Worm (Caenorhabditis elegans): ENCODE measurements around the gene klo-1.
A peak's percentile ranks its signal among the peaks of the same experiment; 100 is the strongest.

Gene klo-1

DNA sequence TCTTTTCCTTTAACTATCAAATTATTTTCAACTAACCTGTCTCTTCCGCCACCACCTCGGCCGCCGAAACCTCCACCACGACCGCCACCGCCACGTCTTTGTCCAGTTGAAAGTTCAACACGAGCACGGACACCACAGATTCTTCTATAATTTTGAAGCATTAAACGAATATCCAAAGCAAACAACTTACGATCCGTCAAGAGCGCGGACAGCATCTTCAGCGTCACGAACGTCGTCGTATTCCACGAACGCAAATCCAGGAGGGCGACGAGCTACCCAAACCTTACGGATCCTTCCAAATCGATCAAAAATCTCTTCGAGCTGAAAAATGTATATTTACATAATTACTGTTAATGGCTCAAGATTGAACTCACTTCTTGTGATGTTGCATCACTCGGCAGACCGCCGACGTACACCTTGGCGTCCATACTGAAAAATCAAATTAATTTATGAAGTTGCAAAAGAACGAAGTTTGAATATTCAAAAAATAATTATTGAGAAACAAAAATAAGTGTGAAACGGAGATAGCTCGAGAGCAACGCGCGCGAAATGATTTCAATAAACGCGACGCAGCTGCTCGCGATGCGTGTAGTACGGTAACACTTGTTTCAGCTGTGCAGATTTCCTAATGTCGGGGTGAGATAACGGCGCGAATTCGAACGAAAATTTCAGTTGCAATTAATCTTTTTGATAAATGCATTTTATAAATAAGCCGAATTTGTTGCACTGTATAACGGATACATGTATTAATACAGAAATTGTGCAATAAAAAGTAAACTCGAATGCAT, 43.0 kb upstream of the klo-1 start, which contains the start of gene rsp-6 (continued):
- TF ChIP-seq jun-1 (tag; optimal IDR thresholded peaks at IDR 0.05) = peak; percentile 59
- TF ChIP-seq hmg-11 (tag; optimal IDR thresholded peaks at IDR 0.05) = peak; percentile 66
- peak; percentile 78 for TF ChIP-seq nhr-25 (tag; optimal IDR thresholded peaks at IDR 0.05)
- no peak for TF ChIP-seq unc-39 (tag; optimal IDR thresholded peaks at IDR 0.05)
- TF ChIP-seq ceh-9 (tag; optimal IDR thresholded peaks at IDR 0.05) = no peak
- peak; percentile 98 for TF ChIP-seq lin-39 (tag; optimal IDR thresholded peaks at IDR 0.05)
- TF ChIP-seq lsy-12 (tag; optimal IDR thresholded peaks at IDR 0.05) = peak; percentile 58
- TF ChIP-seq ztf-11 (tag; optimal IDR thresholded peaks at IDR 0.05) = no peak

DNA sequence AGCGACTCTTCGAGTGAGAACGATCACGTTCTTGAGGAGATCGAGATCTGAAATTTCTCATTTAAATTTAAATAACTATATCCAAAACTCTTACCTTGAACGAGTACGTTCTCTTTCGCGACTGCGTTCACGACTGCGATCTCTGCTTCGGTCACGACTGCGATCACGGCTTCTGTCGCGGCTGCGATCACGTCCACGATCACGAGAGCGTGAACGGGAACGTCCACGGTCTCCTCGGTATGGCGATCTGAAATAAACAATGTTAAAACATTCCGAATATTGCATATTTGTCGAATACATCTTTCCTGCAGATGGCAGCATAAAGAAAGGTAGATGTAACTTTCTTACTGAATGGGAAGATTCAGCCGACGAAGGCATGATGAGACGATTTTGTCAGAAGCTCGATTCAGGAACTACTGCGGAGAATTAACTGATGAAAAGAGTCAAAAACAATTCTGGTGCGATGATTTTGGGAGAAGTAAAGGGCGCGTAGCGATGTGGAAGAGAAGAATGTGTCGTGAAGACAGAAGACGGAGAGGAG, 42.2 kb upstream of the klo-1 start:
- TF ChIP-seq mdl-1 (tag; optimal IDR thresholded peaks at IDR 0.05) (no peak), fos-1 (tag; optimal IDR thresholded peaks at IDR 0.05) (no peak), skn-1 (tag; optimal IDR thresholded peaks at IDR 0.05) (no peak), ceh-82 (tag; optimal IDR thresholded peaks at IDR 0.05) (no peak), lin-15B (tag; optimal IDR thresholded peaks at IDR 0.05) (no peak), aly-2 (tag; optimal IDR thresholded peaks at IDR 0.05) (no peak), nhr-43 (tag; optimal IDR thresholded peaks at IDR 0.05; ENCODE audit: poor library complexity, severe bottlenecking) (no peak), zag-1 (tag; optimal IDR thresholded peaks at IDR 0.05) (no peak), nhr-23 (tag; optimal IDR thresholded peaks at IDR 0.05) (no peak), fkh-2 (tag; optimal IDR thresholded peaks at IDR 0.05) (no peak), nhr-67 (tag; optimal IDR thresholded peaks at IDR 0.05) (no peak)

DNA sequence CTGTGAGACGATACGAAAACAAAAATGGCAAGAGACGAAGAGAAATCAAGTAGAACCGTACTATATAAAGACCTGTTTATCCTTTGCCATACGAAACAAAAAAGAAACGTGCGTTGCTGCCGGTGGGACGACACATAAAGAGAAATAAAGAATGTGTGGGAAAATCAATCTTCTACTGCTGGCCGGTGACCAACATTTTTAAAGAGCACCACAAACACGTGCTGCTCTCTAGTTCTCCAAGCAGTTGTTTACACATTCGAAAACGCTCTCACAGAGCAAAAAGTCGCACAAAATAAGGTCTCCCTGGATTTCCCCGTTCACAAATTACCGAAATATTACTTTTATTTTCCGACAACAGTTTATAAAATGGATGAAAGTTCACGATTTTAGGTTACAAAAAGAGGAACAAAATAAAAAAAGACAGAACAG, 41.5 kb upstream of the klo-1 start, which contains the start of gene imp-3:
Gene imp-3 (minus strand): TSS at position 93 of the 429 bp plus-strand sequence.
- TF ChIP-seq nhr-237 (tag; optimal IDR thresholded peaks at IDR 0.05) (no peak), ceh-28 (tag; optimal IDR thresholded peaks at IDR 0.05) (no peak), egl-5 (tag; optimal IDR thresholded peaks at IDR 0.05) (peak; percentile 32), pqm-1 (tag; optimal IDR thresholded peaks at IDR 0.05) (peak; percentile 17), nhr-43 (tag; optimal IDR thresholded peaks at IDR 0.05; ENCODE audit: poor library complexity, severe bottlenecking) (peak; percentile 16), ceh-9 (tag; optimal IDR thresholded peaks at IDR 0.05) (no peak), nhr-12 (tag; optimal IDR thresholded peaks at IDR 0.05) (no peak), nfya-1 (tag; optimal IDR thresholded peaks at IDR 0.05; ENCODE audit: insufficient read depth) (peak; percentile 66), ztf-4 (tag; optimal IDR thresholded peaks at IDR 0.05) (peak; percentile 64), eor-1 (tag; optimal IDR thresholded peaks at IDR 0.05) (no peak), lin-39 (tag; optimal IDR thresholded peaks at IDR 0.05) (peak; percentile 70), ceh-16 (tag; optimal IDR thresholded peaks at IDR 0.05) (no peak), ama-1 (optimal IDR thresholded peaks at IDR 0.05) (peak; percentile 95), elt-2 (tag; optimal IDR thresholded peaks at IDR 0.05) (peak; percentile 48), zag-1 (tag; optimal IDR thresholded peaks at IDR 0.05) (no peak), jun-1 (tag; optimal IDR thresholded peaks at IDR 0.05) (peak; percentile 8), nhr-25 (tag; optimal IDR thresholded peaks at IDR 0.05) (peak; percentile 43), lsy-12 (tag; optimal IDR thresholded peaks at IDR 0.05) (peak; percentile 46), lin-15B (tag; optimal IDR thresholded peaks at IDR 0.05) (peak; percentile 41), hmg-11 (tag; optimal IDR thresholded peaks at IDR 0.05) (peak; percentile 32), pha-4 (tag; optimal IDR thresholded peaks at IDR 0.05) (peak; percentile 74)

DNA sequence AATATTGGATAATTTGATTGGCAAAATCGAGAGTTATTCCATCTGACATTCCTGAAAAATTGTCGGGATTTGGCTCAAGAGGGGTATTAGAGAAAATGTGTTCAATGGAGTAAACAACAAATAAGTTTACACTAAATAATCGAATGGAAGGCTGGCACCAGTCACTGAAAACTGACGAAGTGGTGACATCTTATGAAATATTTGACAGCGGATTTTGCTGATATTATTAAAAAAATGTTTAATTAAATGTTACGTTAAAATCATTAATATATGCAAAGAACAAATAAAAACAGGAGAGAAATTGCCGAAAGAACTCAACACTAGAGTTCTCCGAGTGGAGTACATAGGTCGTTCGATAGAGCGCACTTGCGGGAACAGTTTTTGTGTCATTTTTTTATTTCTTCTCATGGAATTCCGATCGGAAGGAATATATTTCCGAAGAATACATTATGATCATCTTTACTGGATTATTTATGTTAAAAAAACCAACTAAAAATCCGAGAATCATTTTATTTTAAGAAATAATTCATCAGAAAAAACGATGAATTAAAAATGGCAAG, 37.6 kb upstream of the klo-1 start, which contains the start of gene tag-322:
Gene tag-322 (minus strand): TSS at position 51 of the 560 bp plus-strand sequence.
- TF ChIP-seq ceh-9 (tag; optimal IDR thresholded peaks at IDR 0.05) (no peak), pha-4 (tag; optimal IDR thresholded peaks at IDR 0.05) (peak; percentile 80), fkh-2 (tag; optimal IDR thresholded peaks at IDR 0.05) (no peak), eor-1 (tag; optimal IDR thresholded peaks at IDR 0.05) (no peak), nhr-237 (tag; optimal IDR thresholded peaks at IDR 0.05) (no peak), fkh-10 (GFP tag; optimal IDR thresholded peaks at IDR 0.05) (no peak), R02D3.7 (tag; optimal IDR thresholded peaks at IDR 0.05) (peak; percentile 55), nhr-25 (tag; optimal IDR thresholded peaks at IDR 0.05) (peak; percentile 9), tbx-2 (tag; optimal IDR thresholded peaks at IDR 0.05) (no peak), skn-1 (tag; optimal IDR thresholded peaks at IDR 0.05) (peak; percentile 40), mdl-1 (tag; optimal IDR thresholded peaks at IDR 0.05) (no peak), nfya-1 (tag; optimal IDR thresholded peaks at IDR 0.05; ENCODE audit: insufficient read depth) (peak; percentile 67), lsy-12 (tag; optimal IDR thresholded peaks at IDR 0.05) (peak; percentile 17), elt-3 (tag; optimal IDR thresholded peaks at IDR 0.05) (no peak), egl-5 (tag; optimal IDR thresholded peaks at IDR 0.05) (peak; percentile 22), hmg-11 (tag; optimal IDR thresholded peaks at IDR 0.05) (peak; percentile 47), zag-1 (tag; optimal IDR thresholded peaks at IDR 0.05) (no peak), nhr-43 (tag; optimal IDR thresholded peaks at IDR 0.05; ENCODE audit: poor library complexity, severe bottlenecking) (peak; percentile 35), mml-1 (tag; optimal IDR thresholded peaks at IDR 0.05) (no peak), ztf-4 (tag; optimal IDR thresholded peaks at IDR 0.05) (no peak), nhr-77 (tag; optimal IDR thresholded peaks at IDR 0.05) (no peak), ama-1 (optimal IDR thresholded peaks at IDR 0.05) (no peak), nhr-23 (tag; optimal IDR thresholded peaks at IDR 0.05) (peak; percentile 75), lin-15B (tag; optimal IDR thresholded peaks at IDR 0.05) (peak; percentile 84), ceh-28 (tag; optimal IDR thresholded peaks at IDR 0.05) (peak; percentile 3), jun-1 (tag; optimal IDR thresholded peaks at IDR 0.05) (peak; percentile 1), pqm-1 (tag; optimal IDR thresholded peaks at IDR 0.05) (peak; percentile 47), nhr-12 (tag; optimal IDR thresholded peaks at IDR 0.05) (no peak), ZK546.5 (tag; optimal IDR thresholded peaks at IDR 0.05) (no peak), ztf-11 (tag; optimal IDR thresholded peaks at IDR 0.05) (no peak), elt-2 (tag; optimal IDR thresholded peaks at IDR 0.05) (peak; percentile 22), snpc-4 (tag; optimal IDR thresholded peaks at IDR 0.05) (peak; percentile 38), elt-1 (tag; optimal IDR thresholded peaks at IDR 0.05) (no peak)
